Fruit fly (Drosophila melanogaster): Measurements from ENCODE around the gene CG3604.

Gene CG3604

DNA sequence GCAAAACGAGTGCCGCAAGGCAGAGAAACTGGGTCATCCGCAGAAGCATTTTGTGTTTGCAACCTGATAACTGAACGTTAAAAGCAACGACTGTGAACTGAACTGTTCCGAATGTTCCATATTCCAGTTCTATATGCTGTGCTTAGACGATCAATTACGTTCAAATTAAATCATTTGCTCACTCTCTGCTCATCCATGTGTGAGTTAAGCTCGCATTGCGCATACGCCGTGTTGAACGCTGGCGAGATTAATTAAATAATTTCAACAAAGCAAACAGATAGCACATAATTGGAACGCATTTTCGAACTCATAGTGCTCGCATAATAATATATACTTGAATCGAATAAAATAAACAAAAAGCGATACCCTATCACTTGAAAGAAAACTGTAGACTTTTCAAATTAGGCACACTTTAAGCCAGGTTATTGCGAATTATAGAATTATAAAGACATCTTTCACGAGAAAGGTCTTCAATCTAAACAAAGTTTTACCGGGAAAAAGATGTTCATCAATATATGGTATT lies 1.4 kb upstream of the CG3604 start, which contains the start of the genes CG10031 and CG42464:
TSS of gene CG10031 (minus strand) at position 101 of the 523 bp plus-strand sequence.
TSS of gene CG42464 (plus strand) at position 473 of the 523 bp plus-strand sequence.
- TF ChIP-seq Clk (GFP tag; optimal IDR thresholded peaks at IDR 0.05) (no peak), ovo (GFP tag; optimal IDR thresholded peaks at IDR 0.05) (no peak), kay (GFP tag; ENCODE audit: borderline replicate concordance) (peak; percentile 84), CG14711 (tag; optimal IDR thresholded peaks at IDR 0.05) (no peak)

DNA sequence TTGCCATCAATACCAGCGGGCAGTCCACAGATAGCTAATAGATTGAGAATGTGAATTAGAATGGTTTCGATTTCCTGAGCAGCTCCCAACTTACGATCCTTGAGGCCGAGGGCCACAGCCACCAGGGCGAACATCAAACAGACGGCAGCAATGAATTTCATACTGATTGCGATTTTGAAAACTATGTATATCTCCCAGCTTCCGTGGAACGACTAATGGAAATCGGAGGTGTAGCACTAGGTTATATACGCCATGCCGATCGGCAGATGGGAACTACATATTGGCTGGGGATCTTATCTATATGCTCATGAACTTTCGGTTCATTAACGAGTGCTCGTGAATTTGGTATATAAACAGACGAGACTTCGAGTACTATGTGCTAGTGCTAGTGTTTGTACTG lies 1.2 kb downstream of the CG3604 start, which contains the start of gene IM33:
TSS of gene IM33 (minus strand) at position 221 of the 400 bp plus-strand sequence.
- TF ChIP-seq cic (GFP tag; optimal IDR thresholded peaks at IDR 0.05): peak; percentile 27
- TF ChIP-seq toe (GFP tag; optimal IDR thresholded peaks at IDR 0.05): no peak

DNA sequence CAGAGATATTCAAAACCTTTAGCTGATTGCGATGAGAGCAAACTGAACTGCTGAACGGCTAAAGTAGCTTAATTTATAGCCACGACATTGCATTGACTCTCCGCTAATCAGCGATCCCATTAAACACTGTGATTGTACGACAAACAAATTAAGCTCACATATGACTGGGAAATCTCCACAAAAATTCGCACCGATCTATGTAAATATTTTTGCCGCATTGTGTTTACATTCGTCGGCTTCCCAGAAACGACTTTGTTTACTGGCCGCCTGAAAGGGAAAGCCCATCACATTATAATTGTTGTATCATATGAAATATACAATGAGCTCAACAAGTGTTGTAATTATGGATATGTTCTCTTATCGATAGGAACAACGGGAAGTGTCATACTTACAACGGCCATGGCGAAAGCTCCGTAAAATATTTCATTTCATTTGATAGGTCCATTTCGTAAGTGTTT lies 2.3 kb downstream of the CG3604 start, which contains the start of gene CG16713:
TSS of gene CG16713 (minus strand) at position 51 of the 458 bp plus-strand sequence.
- TF ChIP-seq pad (GFP tag; optimal IDR thresholded peaks at IDR 0.05): no peak
- TF ChIP-seq cic (GFP tag; optimal IDR thresholded peaks at IDR 0.05): peak; percentile 25
- TF ChIP-seq kay (GFP tag; ENCODE audit: borderline replicate concordance): peak; percentile 36

DNA sequence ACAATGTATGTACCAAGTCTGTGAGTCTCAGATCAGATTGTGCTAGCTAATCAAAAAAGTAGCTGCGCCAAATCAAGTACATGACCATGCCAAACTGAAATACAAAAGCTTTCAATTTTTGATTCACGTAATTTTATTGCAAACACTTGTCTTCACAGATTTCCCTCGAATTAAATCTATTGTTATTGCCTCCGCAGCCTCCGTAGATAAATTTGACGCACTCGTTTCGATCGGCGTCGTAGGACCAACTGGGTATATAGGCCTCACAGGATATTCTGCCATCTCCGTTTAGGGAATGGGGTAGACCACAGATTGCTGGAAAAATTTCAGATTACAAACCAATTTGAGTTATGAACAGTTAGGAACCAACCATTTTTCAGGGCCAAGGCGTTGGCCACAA lies 2.8 kb downstream of the CG3604 start, which contains the start of gene CG43165:
TSS of gene CG43165 (minus strand) at position 101 of the 400 bp plus-strand sequence.
- TF ChIP-seq tj (GFP tag; optimal IDR thresholded peaks at IDR 0.05) (no peak), cnc (optimal IDR thresholded peaks at IDR 0.05) (no peak), kay (GFP tag; ENCODE audit: borderline replicate concordance) (no peak), CG7101 (tag; optimal IDR thresholded peaks at IDR 0.05) (no peak), ovo (GFP tag; optimal IDR thresholded peaks at IDR 0.05) (no peak), CG7045 (GFP tag; optimal IDR thresholded peaks at IDR 0.05) (no peak), Hr96 (GFP tag; optimal IDR thresholded peaks at IDR 0.05) (no peak), pad (GFP tag; optimal IDR thresholded peaks at IDR 0.05) (no peak), CG33017 (tag; optimal IDR thresholded peaks at IDR 0.05) (no peak)

DNA sequence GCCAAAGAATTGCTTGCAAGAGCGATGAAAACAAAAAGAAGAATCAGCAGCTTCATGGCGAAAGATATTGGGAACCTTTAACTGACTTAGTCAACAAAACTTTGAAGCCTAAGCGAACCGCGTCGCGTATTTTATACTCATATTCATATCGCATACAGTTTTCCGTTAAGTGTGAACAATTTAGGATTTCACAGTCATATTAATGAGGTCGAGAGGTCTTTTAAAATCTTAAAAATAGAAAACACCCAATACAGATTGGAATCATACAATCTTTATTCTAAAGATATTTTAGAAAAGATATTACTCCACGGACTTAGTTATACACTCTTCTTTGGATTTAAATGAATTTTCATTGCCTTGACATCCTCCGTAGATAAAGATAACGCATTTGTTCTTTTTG lies 3.9 kb downstream of the CG3604 start, which contains the start of gene Acp24A4:
TSS of gene Acp24A4 (minus strand) at position 101 of the 400 bp plus-strand sequence.
- no peak for TF ChIP-seq CG33017 (tag; optimal IDR thresholded peaks at IDR 0.05)
- TF ChIP-seq kay (GFP tag; ENCODE audit: borderline replicate concordance): no peak
- no peak for TF ChIP-seq Crg-1 (GFP tag; optimal IDR thresholded peaks at IDR 0.05)
- no peak for TF ChIP-seq toe (GFP tag; optimal IDR thresholded peaks at IDR 0.05)
- no peak for TF ChIP-seq cic (GFP tag; optimal IDR thresholded peaks at IDR 0.05)
- TF ChIP-seq cnc (optimal IDR thresholded peaks at IDR 0.05): no peak
- no peak for TF ChIP-seq pad (GFP tag; optimal IDR thresholded peaks at IDR 0.05)
- TF ChIP-seq Hr96 (GFP tag; optimal IDR thresholded peaks at IDR 0.05): no peak
- TF ChIP-seq CG7045 (GFP tag; optimal IDR thresholded peaks at IDR 0.05): no peak
- no peak for TF ChIP-seq CG11617 (GFP tag; optimal IDR thresholded peaks at IDR 0.05)
- no peak for TF ChIP-seq ovo (GFP tag; optimal IDR thresholded peaks at IDR 0.05)
- no peak for TF ChIP-seq CG14711 (tag; optimal IDR thresholded peaks at IDR 0.05)
- no peak for TF ChIP-seq tj (GFP tag; optimal IDR thresholded peaks at IDR 0.05)
- no peak for TF ChIP-seq CG1620 (GFP tag; optimal IDR thresholded peaks at IDR 0.05)
- TF ChIP-seq CG12768 (GFP tag; optimal IDR thresholded peaks at IDR 0.05): no peak
- TF ChIP-seq bab1 (GFP tag; optimal IDR thresholded peaks at IDR 0.05): no peak
- TF ChIP-seq Clk (GFP tag; optimal IDR thresholded peaks at IDR 0.05): no peak
- no peak for TF ChIP-seq CG7101 (tag; optimal IDR thresholded peaks at IDR 0.05)
- TF ChIP-seq Mnt (GFP tag; optimal IDR thresholded peaks at IDR 0.05): no peak

DNA sequence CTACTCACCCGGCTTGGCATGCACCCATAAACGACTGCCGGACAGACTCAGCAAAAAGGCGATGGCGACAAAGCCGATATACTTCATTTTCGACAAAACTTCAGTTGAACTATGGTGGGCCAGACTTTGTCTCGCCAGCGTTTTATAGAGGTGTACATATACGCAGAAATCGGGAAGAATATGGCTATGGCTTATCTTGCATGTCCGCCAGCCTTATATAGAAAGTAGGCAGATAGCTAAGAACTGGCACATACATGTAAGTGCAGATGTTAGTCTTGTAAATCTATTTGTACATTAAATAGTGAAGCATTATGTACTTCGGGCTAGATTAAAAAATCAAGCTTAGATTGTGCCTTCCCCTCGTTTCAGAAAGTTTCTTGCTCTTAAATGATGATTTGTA lies 4.6 kb downstream of the CG3604 start, which contains the start of gene CG3513:
TSS of gene CG3513 (minus strand) at position 101 of the 400 bp plus-strand sequence.
- TF ChIP-seq CG33017 (tag; optimal IDR thresholded peaks at IDR 0.05) (no peak), toe (GFP tag; optimal IDR thresholded peaks at IDR 0.05) (no peak), tj (GFP tag; optimal IDR thresholded peaks at IDR 0.05) (no peak), CG7101 (tag; optimal IDR thresholded peaks at IDR 0.05) (no peak), CG7045 (GFP tag; optimal IDR thresholded peaks at IDR 0.05) (no peak), kay (GFP tag; ENCODE audit: borderline replicate concordance) (no peak), Clk (GFP tag; optimal IDR thresholded peaks at IDR 0.05) (no peak), cnc (optimal IDR thresholded peaks at IDR 0.05) (no peak), ovo (GFP tag; optimal IDR thresholded peaks at IDR 0.05) (no peak), cic (GFP tag; optimal IDR thresholded peaks at IDR 0.05) (no peak), CG12768 (GFP tag; optimal IDR thresholded peaks at IDR 0.05) (no peak)

DNA sequence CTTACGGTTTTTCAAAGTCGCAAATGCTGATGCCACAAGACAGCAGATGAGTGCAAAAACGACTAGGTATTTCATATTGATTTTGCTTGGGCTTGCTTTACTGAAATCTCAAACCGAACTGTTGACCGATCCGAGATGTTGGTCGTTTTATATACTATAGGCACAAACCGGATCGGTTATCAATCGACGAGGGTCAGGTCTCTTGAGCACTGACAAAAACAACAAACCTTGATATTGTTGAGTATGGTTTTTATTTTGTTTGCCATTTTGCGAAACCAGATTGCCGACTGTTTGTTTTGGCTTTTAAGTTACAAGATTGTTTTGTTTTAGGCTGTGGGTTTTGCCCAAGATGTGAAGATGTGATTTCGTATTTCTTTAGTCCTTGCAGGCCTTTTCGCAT lies 5.2 kb downstream of the CG3604 start, which contains the start of gene CG16704:
TSS of gene CG16704 (minus strand) at position 122 of the 400 bp plus-strand sequence.
- TF ChIP-seq bab1 (GFP tag; optimal IDR thresholded peaks at IDR 0.05) (no peak), cic (GFP tag; optimal IDR thresholded peaks at IDR 0.05) (no peak), CG7045 (GFP tag; optimal IDR thresholded peaks at IDR 0.05) (no peak), CG33017 (tag; optimal IDR thresholded peaks at IDR 0.05) (no peak)
